Worm (Caenorhabditis elegans): ENCODE data around the gene C23G10.5.

ce11 chrIII:6149467-6150072 lies 41.3 kb upstream of the C23G10.5 start, which contains the start of the genes wht-7 and Y42G9A.1:
- TF ChIP-seq him-1 (tag; optimal IDR thresholded peaks at IDR 0.05) (no peak), dao-5 (tag; optimal IDR thresholded peaks at IDR 0.05) (no peak)
